Fruit fly (Drosophila melanogaster): Measurements from ENCODE around the gene Dref.

The Dref gene

dm6 chr2L:9986402-9987350, 19.6 kb upstream of the Dref start (continued):
- no peak for TF ChIP-seq CG10321 (GFP tag; IDR thresholded peaks at IDR 0.05)
- no peak for TF ChIP-seq CTCF (GFP tag; optimal IDR thresholded peaks at IDR 0.05)
- TF ChIP-seq CG17612 (GFP tag; IDR thresholded peaks at IDR 0.05), result 0 out of 2 replicates have a peak, but pooled peaks have one; percentile 23
- no peak for TF ChIP-seq CG8478 (optimal IDR thresholded peaks at IDR 0.05)
- TF ChIP-seq gsb-n (tag; optimal IDR thresholded peaks at IDR 0.05), result peak; percentile 16
- TF ChIP-seq ftz-f1 (GFP tag; optimal IDR thresholded peaks at IDR 0.05), result no peak
- TF ChIP-seq tll (GFP tag; optimal IDR thresholded peaks at IDR 0.05), result no peak
- TF ChIP-seq nau (GFP tag; optimal IDR thresholded peaks at IDR 0.05), result no peak
- TF ChIP-seq so (GFP tag; IDR thresholded peaks at IDR 0.05), result no peak
- no peak for TF ChIP-seq disco-r (GFP tag; optimal IDR thresholded peaks at IDR 0.05)
- no peak for TF ChIP-seq HmgZ (tag; optimal IDR thresholded peaks at IDR 0.05)
- TF ChIP-seq CG31365 (tag; optimal IDR thresholded peaks at IDR 0.05), result no peak
- no peak for TF ChIP-seq hbn (GFP tag; IDR thresholded peaks at IDR 0.05; ENCODE audit: partially characterized antibody)
- TF ChIP-seq nmo (GFP tag; optimal IDR thresholded peaks at IDR 0.05), result peak; percentile 76
- no peak for TF ChIP-seq Dbx (GFP tag; IDR thresholded peaks at IDR 0.05)
- TF ChIP-seq lilli (GFP tag; optimal IDR thresholded peaks at IDR 0.05), result peak; percentile 26
- peak; percentile 16 for TF ChIP-seq slp2 (GFP tag; optimal IDR thresholded peaks at IDR 0.05)
- TF ChIP-seq CG8765 (GFP tag; IDR thresholded peaks at IDR 0.05), result no peak
- peak; percentile 78 for TF ChIP-seq Ptx1 (GFP tag; IDR thresholded peaks at IDR 0.05)
- TF ChIP-seq CG5245 (GFP tag; optimal IDR thresholded peaks at IDR 0.05), result peak; percentile 49
- TF ChIP-seq CG3726 (GFP tag; IDR thresholded peaks at IDR 0.05), result peak; percentile 57; the same call in 1 of the 3 replicates
- TF ChIP-seq ERR (GFP tag; optimal IDR thresholded peaks at IDR 0.05), result no peak
- no peak for TF ChIP-seq Stat92E (GFP tag; optimal IDR thresholded peaks at IDR 0.05)
- no peak for TF ChIP-seq Lpt (GFP tag; optimal IDR thresholded peaks at IDR 0.05)
- peak; percentile 43 for TF ChIP-seq Asciz (GFP tag; optimal IDR thresholded peaks at IDR 0.05)
- TF ChIP-seq dimm (GFP tag; IDR thresholded peaks at IDR 0.05), result no peak
- TF ChIP-seq CG13123 (GFP tag; optimal IDR thresholded peaks at IDR 0.05), result no peak
- TF ChIP-seq CG12104 (GFP tag; optimal IDR thresholded peaks at IDR 0.05), result no peak
- 0 out of 2 replicates have a peak, but pooled peaks have one; percentile 48 for TF ChIP-seq H2.0 (GFP tag; IDR thresholded peaks at IDR 0.05)
- TF ChIP-seq Abd-B (GFP tag; optimal IDR thresholded peaks at IDR 0.05), result peak; percentile 21
- TF ChIP-seq CG11456 (GFP tag; IDR thresholded peaks at IDR 0.05), result no peak
- TF ChIP-seq CG2875 (GFP tag; optimal IDR thresholded peaks at IDR 0.05), result peak; percentile 10
- peak; percentile 79 for TF ChIP-seq CG11504 (tag; optimal IDR thresholded peaks at IDR 0.05)
- no peak for TF ChIP-seq CG9797 (GFP tag; optimal IDR thresholded peaks at IDR 0.05)
- no peak for TF ChIP-seq CG2129 (GFP tag; IDR thresholded peaks at IDR 0.05; ENCODE audit: partially characterized antibody)
- TF ChIP-seq sna (GFP tag; IDR thresholded peaks at IDR 0.05; ENCODE audit: partially characterized antibody), result no peak
- TF ChIP-seq CG2202 (tag; optimal IDR thresholded peaks at IDR 0.05), result peak; percentile 34
- TF ChIP-seq Nf-YC (tag; optimal IDR thresholded peaks at IDR 0.05), result no peak
- TF ChIP-seq croc (GFP tag; conservative IDR thresholded peaks at IDR 0.05), result peak; percentile 68
- no peak for TF ChIP-seq Hmx (GFP tag; optimal IDR thresholded peaks at IDR 0.05)
- no peak for TF ChIP-seq PHDP (tag; optimal IDR thresholded peaks at IDR 0.05)
- TF ChIP-seq ewg (GFP tag; optimal IDR thresholded peaks at IDR 0.05), result peak; percentile 36
- no peak for TF ChIP-seq h (optimal IDR thresholded peaks at IDR 0.05)
- no peak for TF ChIP-seq ham (GFP tag; IDR thresholded peaks at IDR 0.05)
- TF ChIP-seq Atf3 (GFP tag; optimal IDR thresholded peaks at IDR 0.05), result no peak
- no peak for TF ChIP-seq CG9876 (GFP tag; optimal IDR thresholded peaks at IDR 0.05)
- TF ChIP-seq HLH4C (GFP tag; IDR thresholded peaks at IDR 0.05; ENCODE audit: partially characterized antibody), result no peak
- TF ChIP-seq CG6272 (GFP tag; IDR thresholded peaks at IDR 0.05), result peak; percentile 33; the same call in 1 of the 2 replicates
- TF ChIP-seq CG9215 (GFP tag; IDR thresholded peaks at IDR 0.05), result peak; percentile 17; the same call in 1 of the 2 replicates
- TF ChIP-seq Neu2 (GFP tag; optimal IDR thresholded peaks at IDR 0.05; ENCODE audit: borderline replicate concordance), result no peak

All from whole organism, embryonic.